Worm (Caenorhabditis elegans) whole organism, young adult: Measurements from ENCODE around the gene erh-1.

Experiments used
- attf-5 ChIP-seq: fragments of 200-800 bp; sonication (Bioruptor generic); optimal IDR thresholded peaks from 2 replicates; lab custom pipeline; 2018; ENCODE audit warnings: mild to moderate bottlenecking, missing genetic modification characterization, missing compliant biosample characterization
- lin-35 ChIP-seq, 3 experiments: fragments of 150-350 bp in 2 of 3; sonication (generic microtip) in 1 of 3; optimal IDR thresholded peaks; 2 replicates each; lab custom pipeline; 2014 to 2018; ENCODE audit warnings: missing biosample characterization in 3 of 3, missing genetic modification characterization in 3 of 3, missing genetic modification reagents in 3 of 3
- mcd-1 ChIP-seq: fragments of 200-800 bp; sonication (Bioruptor generic); IDR thresholded peaks from 2 replicates; pipeline ENCODE4 v1.3.6; 2022; ENCODE audit warnings: missing genetic modification reagents, missing genetic modification characterization, missing compliant biosample characterization
- pbrm-1 ChIP-seq: fragments of 200-800 bp; sonication (Bioruptor generic); IDR thresholded peaks from 2 replicates; pipeline ENCODE4 v1.3.6; 2022; ENCODE audit warnings: missing genetic modification reagents, missing genetic modification characterization, missing compliant biosample characterization
- pha-4 ChIP-seq: fragments of 150-350 bp; sonication (generic microtip); optimal IDR thresholded peaks from 2 replicates; lab custom pipeline; 2014; ENCODE audit warnings: missing biosample characterization, missing genetic modification reagents, missing genetic modification characterization
- sptf-2 ChIP-seq: fragments of 200-800 bp; sonication (Bioruptor generic); optimal IDR thresholded peaks from 2 replicates; lab custom pipeline; 2018; ENCODE audit warnings: mild to moderate bottlenecking, missing genetic modification characterization, missing compliant biosample characterization
- unc-62 ChIP-seq: fragments of 150-350 bp; optimal IDR thresholded peaks from 2 replicates; lab custom pipeline; 2014; ENCODE audit warnings: missing biosample characterization, missing genetic modification reagents, missing genetic modification characterization

DNA sequence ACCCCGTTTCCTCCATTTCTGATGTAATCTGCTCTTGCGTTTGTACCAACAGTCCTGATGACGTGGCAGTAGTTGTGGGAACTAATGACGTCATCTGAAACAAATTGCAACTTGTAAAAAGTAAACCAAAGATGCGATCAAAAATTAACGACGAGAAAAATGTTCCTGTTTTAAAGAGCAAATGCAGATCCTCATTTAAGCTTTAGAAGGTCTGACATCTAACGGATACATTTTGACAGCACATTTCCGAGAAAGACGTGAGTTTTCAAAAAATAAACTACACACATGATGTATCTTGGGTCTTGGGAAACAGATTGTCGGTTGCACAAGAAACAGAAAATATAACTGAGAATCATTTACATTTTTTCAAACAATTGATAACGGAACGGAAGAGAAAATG, 36.6 kb upstream of the erh-1 start, which contains the start of gene H09F14.1:
- TF ChIP-seq pha-4, result no peak
- no peak for TF ChIP-seq sptf-2 (GFP tag; lab: Kevin White, UChicago)
- no peak for TF ChIP-seq pbrm-1 (GFP tag; lab: Robert Waterston, UW)
- TF ChIP-seq mcd-1, result no peak
- no peak for TF ChIP-seq attf-5 (GFP tag; lab: Kevin White, UChicago)
- TF ChIP-seq unc-62 (GFP tag; lab: Kevin White, UChicago), result no peak
- TF ChIP-seq lin-35 (GFP tag; optimal IDR thresholded peaks at IDR 0.05; lab: Kevin White, UChicago), result no peak
